Worm (Caenorhabditis elegans) whole organism, young adult: ENCODE measurements around the gene let-4.

Experiments used
- B0019.2 ChIP-seq: fragments of 200-800 bp; sonication (Bioruptor generic); conservative IDR thresholded peaks from 2 replicates; pipeline ENCODE4 v1.3.6; 2022; ENCODE audit warnings: missing genetic modification reagents, missing genetic modification characterization, missing compliant biosample characterization
- B0035.1 ChIP-seq: sonication (generic microtip); optimal IDR thresholded peaks from 2 replicates; lab custom pipeline; 2016; ENCODE audit warnings: missing genetic modification characterization, mild to moderate bottlenecking, missing compliant biosample characterization, missing genotype, missing genetic modification reagents
- B0261.1 ChIP-seq: sonication (generic microtip); optimal IDR thresholded peaks from 2 replicates; lab custom pipeline; 2016; ENCODE audit warnings: mild to moderate bottlenecking, missing genetic modification characterization, moderate library complexity, missing compliant biosample characterization
- F10E7.11 ChIP-seq: sonication (generic microtip); optimal IDR thresholded peaks from 2 replicates; lab custom pipeline; 2017; ENCODE audit warnings: mild to moderate bottlenecking, missing genetic modification characterization, moderate library complexity, missing compliant biosample characterization
- F22D6.2 ChIP-seq: sonication (generic microtip); optimal IDR thresholded peaks from 2 replicates; lab custom pipeline; 2016; ENCODE audit warnings: mild to moderate bottlenecking, missing genetic modification characterization, missing compliant biosample characterization
- F33H1.4 ChIP-seq: fragments of 200-800 bp; sonication (Bioruptor generic); IDR thresholded peaks from 2 replicates; pipeline ENCODE4 v1.3.6; 2022; ENCODE audit warnings: missing genetic modification reagents, missing genetic modification characterization, missing compliant biosample characterization
- F37B4.10 ChIP-seq: fragments of 200-800 bp; sonication (Bioruptor generic); IDR thresholded peaks from 2 replicates; pipeline ENCODE4 v1.3.6; 2022; ENCODE audit warnings: missing genetic modification characterization, missing compliant biosample characterization
- F57A8.1 ChIP-seq: fragments of 200-800 bp; sonication (Bioruptor generic); optimal IDR thresholded peaks from 2 replicates; lab custom pipeline; 2018; ENCODE audit warnings: mild to moderate bottlenecking, missing genetic modification characterization, moderate library complexity, missing compliant biosample characterization
- K11D2.4 ChIP-seq: fragments of 200-800 bp; sonication (Bioruptor generic); IDR thresholded peaks from 2 replicates; pipeline ENCODE4 v1.3.6; 2022; ENCODE audit warnings: missing genetic modification reagents, missing genetic modification characterization, missing compliant biosample characterization
- T07F8.4 ChIP-seq: sonication (generic microtip); optimal IDR thresholded peaks from 2 replicates; lab custom pipeline; 2016; ENCODE audit warnings: mild to moderate bottlenecking, missing genetic modification characterization, moderate library complexity, missing compliant biosample characterization
- Y53G8AR.9 ChIP-seq: fragments of 200-800 bp; sonication (Bioruptor generic); conservative IDR thresholded peaks from 2 replicates; pipeline ENCODE4 v1.3.6; 2022; ENCODE audit warnings: missing genetic modification reagents, missing genetic modification characterization, missing compliant biosample characterization
- Y79H2A.3 ChIP-seq: fragments of 200-800 bp; sonication (Bioruptor generic); conservative IDR thresholded peaks from 2 replicates; pipeline ENCODE4 v1.3.6; 2022; ENCODE audit warnings: missing genetic modification reagents, missing genetic modification characterization, missing compliant biosample characterization
- ZK185.1 ChIP-seq: sonication (generic microtip); optimal IDR thresholded peaks from 2 replicates; lab custom pipeline; 2016; ENCODE audit warnings: mild to moderate bottlenecking, missing genetic modification characterization, missing compliant biosample characterization; ENCODE audit not compliant: poor library complexity, severe bottlenecking
- akir-1 ChIP-seq: fragments of 200-800 bp; sonication (Bioruptor generic); optimal IDR thresholded peaks from 2 replicates; lab custom pipeline; 2018; ENCODE audit warnings: mild to moderate bottlenecking, missing genetic modification characterization, moderate library complexity, missing compliant biosample characterization
- aptf-3 ChIP-seq: fragments of 200-800 bp; sonication (Bioruptor generic); IDR thresholded peaks from 2 replicates; pipeline ENCODE4 v1.3.6; 2022; ENCODE audit warnings: missing genetic modification characterization, missing compliant biosample characterization
- athp-1 ChIP-seq: sonication (generic microtip); optimal IDR thresholded peaks from 2 replicates; lab custom pipeline; 2017; ENCODE audit warnings: mild to moderate bottlenecking, missing genetic modification characterization, missing compliant biosample characterization
- ccch-3 ChIP-seq: fragments of 200-800 bp; sonication (Bioruptor generic); optimal IDR thresholded peaks from 2 replicates; lab custom pipeline; 2018; ENCODE audit warnings: mild to moderate bottlenecking, missing genetic modification characterization, missing compliant biosample characterization
- ceh-100 ChIP-seq: fragments of 200-800 bp; sonication (Bioruptor generic); IDR thresholded peaks from 2 replicates; pipeline ENCODE4 v1.3.6; 2022; ENCODE audit warnings: missing genetic modification reagents, missing genetic modification characterization, missing compliant biosample characterization
- ceh-40 ChIP-seq: fragments of 200-800 bp; sonication (Bioruptor generic); IDR thresholded peaks from 2 replicates; pipeline ENCODE4 v1.3.6; 2022; ENCODE audit warnings: missing genetic modification characterization, missing compliant biosample characterization
- ceh-91 ChIP-seq: fragments of 200-800 bp; sonication (Bioruptor generic); IDR thresholded peaks from 2 replicates; pipeline ENCODE4 v1.3.6; 2022; ENCODE audit warnings: missing genetic modification reagents, missing genetic modification characterization, missing compliant biosample characterization
- chd-7 ChIP-seq: sonication (generic microtip); optimal IDR thresholded peaks from 2 replicates; lab custom pipeline; 2016; ENCODE audit warnings: mild to moderate bottlenecking, missing genetic modification characterization, moderate library complexity, missing compliant biosample characterization
- die-1 ChIP-seq: sonication (generic microtip); optimal IDR thresholded peaks from 2 replicates; lab custom pipeline; 2016; ENCODE audit warnings: missing genotype, mild to moderate bottlenecking, missing genetic modification characterization, missing compliant biosample characterization
- dox-1 ChIP-seq: fragments of 200-800 bp; sonication (Bioruptor generic); IDR thresholded peaks from 2 replicates; pipeline ENCODE4 v1.3.6; 2022; ENCODE audit warnings: missing genetic modification reagents, missing genetic modification characterization, missing compliant biosample characterization
- dpl-1 ChIP-seq: fragments of 150-350 bp; optimal IDR thresholded peaks from 2 replicates; lab custom pipeline; 2014; ENCODE audit warnings: missing biosample characterization, missing genetic modification reagents, missing genetic modification characterization
- efl-1 ChIP-seq: fragments of 150-350 bp; optimal IDR thresholded peaks from 2 replicates; lab custom pipeline; 2014; ENCODE audit warnings: missing biosample characterization, missing genetic modification reagents, missing genetic modification characterization
- egl-44 ChIP-seq: fragments of 200-800 bp; sonication (Bioruptor generic); IDR thresholded peaks from 2 replicates; pipeline ENCODE4 v1.3.6; 2022; ENCODE audit warnings: missing genetic modification reagents, missing genetic modification characterization, missing compliant biosample characterization
- ets-4 ChIP-seq: fragments of 200-800 bp; sonication (Bioruptor generic); optimal IDR thresholded peaks from 2 replicates; lab custom pipeline; 2018; ENCODE audit warnings: mild to moderate bottlenecking, missing genetic modification characterization, missing compliant biosample characterization
- hlh-12 ChIP-seq: sonication (generic microtip); optimal IDR thresholded peaks from 2 replicates; lab custom pipeline; 2016; ENCODE audit warnings: missing genetic modification characterization, missing compliant biosample characterization
- hrde-1 ChIP-seq: sonication (generic microtip); optimal IDR thresholded peaks from 2 replicates; lab custom pipeline; 2016; ENCODE audit warnings: missing genetic modification characterization, mild to moderate bottlenecking, missing compliant biosample characterization, moderate library complexity, missing genotype, missing genetic modification reagents, borderline replicate concordance
- let-526 ChIP-seq: fragments of 200-800 bp; sonication (Bioruptor generic); IDR thresholded peaks from 2 replicates; pipeline ENCODE4 v1.3.6; 2022; ENCODE audit warnings: missing genetic modification reagents, missing genetic modification characterization, missing compliant biosample characterization
- let-607 ChIP-seq, 2 experiments: fragments of 200-800 bp in 1 of 2; sonication (Bioruptor generic) in 1 of 2; sonication (generic microtip) in 1 of 2; optimal IDR thresholded peaks; 2 replicates each; lab custom pipeline; 2016 to 2018; ENCODE audit warnings: mild to moderate bottlenecking in 2 of 2, missing compliant biosample characterization in 2 of 2, missing genetic modification characterization in 2 of 2, moderate library complexity in 2 of 2, missing genotype in 1 of 2
- lin-26 ChIP-seq: fragments of 200-800 bp; sonication (Bioruptor generic); IDR thresholded peaks from 2 replicates; pipeline ENCODE4 v1.3.6; 2022; ENCODE audit warnings: missing genetic modification reagents, missing genetic modification characterization, missing compliant biosample characterization
- lsl-1 ChIP-seq: fragments of 200-800 bp; sonication (Bioruptor generic); optimal IDR thresholded peaks from 2 replicates; lab custom pipeline; 2018; ENCODE audit warnings: mild to moderate bottlenecking, missing genetic modification characterization, moderate library complexity, missing compliant biosample characterization
- madf-10 ChIP-seq: sonication (generic microtip); optimal IDR thresholded peaks from 2 replicates; lab custom pipeline; 2016; ENCODE audit warnings: mild to moderate bottlenecking, missing genetic modification characterization, missing compliant biosample characterization
- madf-6 ChIP-seq: fragments of 200-800 bp; sonication (Bioruptor generic); IDR thresholded peaks from 2 replicates; pipeline ENCODE4 v1.3.6; 2022; ENCODE audit warnings: missing genetic modification reagents, missing genetic modification characterization, missing compliant biosample characterization
- mcd-1 ChIP-seq: fragments of 200-800 bp; sonication (Bioruptor generic); IDR thresholded peaks from 2 replicates; pipeline ENCODE4 v1.3.6; 2022; ENCODE audit warnings: missing genetic modification reagents, missing genetic modification characterization, missing compliant biosample characterization
- mes-4 ChIP-seq: sonication (generic microtip); optimal IDR thresholded peaks from 2 replicates; lab custom pipeline; 2016; ENCODE audit warnings: missing genotype, missing genetic modification characterization, missing compliant biosample characterization
- nfya-2 ChIP-seq: fragments of 200-800 bp; sonication (Bioruptor generic); IDR thresholded peaks from 2 replicates; pipeline ENCODE4 v1.3.6; 2022; ENCODE audit warnings: missing genetic modification reagents, missing genetic modification characterization, missing compliant biosample characterization
- nfyb-1 ChIP-seq: fragments of 200-800 bp; sonication (Bioruptor generic); IDR thresholded peaks from 2 replicates; pipeline ENCODE4 v1.3.6; 2022; ENCODE audit warnings: missing genetic modification reagents, missing genetic modification characterization, missing compliant biosample characterization
- pha-4 ChIP-seq: fragments of 150-350 bp; sonication (generic microtip); optimal IDR thresholded peaks from 2 replicates; lab custom pipeline; 2014; ENCODE audit warnings: missing biosample characterization, missing genetic modification reagents, missing genetic modification characterization
- repo-1 ChIP-seq: sonication (generic microtip); optimal IDR thresholded peaks from 2 replicates; lab custom pipeline; 2017; ENCODE audit warnings: mild to moderate bottlenecking, missing genetic modification characterization, missing compliant biosample characterization
- rpc-1 ChIP-seq, 2 experiments: fragments of 150-350 bp in 1 of 2; sonication (generic microtip) in 1 of 2; optimal IDR thresholded peaks; 2 replicates each; lab custom pipeline; 2014 to 2018; ENCODE audit warnings: missing biosample characterization in 1 of 2, missing genetic modification characterization in 1 of 2, missing genetic modification reagents in 1 of 2, missing genotype in 1 of 2
- sdz-38 ChIP-seq: sonication (generic microtip); optimal IDR thresholded peaks from 2 replicates; lab custom pipeline; 2016; ENCODE audit warnings: missing genotype, missing genetic modification characterization, missing compliant biosample characterization
- sea-2 ChIP-seq: fragments of 200-800 bp; sonication (Bioruptor generic); IDR thresholded peaks from 2 replicates; pipeline ENCODE4 v1.3.6; 2022; ENCODE audit warnings: missing genetic modification characterization, missing compliant biosample characterization
- snpc-1.3 ChIP-seq: sonication (generic microtip); optimal IDR thresholded peaks from 2 replicates; lab custom pipeline; 2017; ENCODE audit warnings: missing genetic modification characterization, mild to moderate bottlenecking, missing compliant biosample characterization, antibody characterized with exemption, moderate library complexity, missing genotype, missing genetic modification reagents; ENCODE audit not compliant: insufficient read depth
- snpc-3.4 ChIP-seq: sonication (generic microtip); optimal IDR thresholded peaks from 2 replicates; lab custom pipeline; 2017; ENCODE audit warnings: missing genetic modification characterization, mild to moderate bottlenecking, missing compliant biosample characterization, antibody characterized with exemption, moderate library complexity, missing genotype, missing genetic modification reagents
- tlf-1 ChIP-seq: fragments of 200-800 bp; sonication (Bioruptor generic); optimal IDR thresholded peaks from 2 replicates; lab custom pipeline; 2018; ENCODE audit warnings: mild to moderate bottlenecking, missing genetic modification characterization, missing compliant biosample characterization
- unc-130 ChIP-seq: sonication (generic microtip); optimal IDR thresholded peaks from 2 replicates; lab custom pipeline; 2016; ENCODE audit warnings: missing genetic modification reagents, missing genetic modification characterization, missing compliant biosample characterization
- ztf-25 ChIP-seq: fragments of 200-800 bp; sonication (Bioruptor generic); IDR thresholded peaks from 2 replicates; pipeline ENCODE4 v1.3.6; 2022; ENCODE audit warnings: missing genetic modification reagents, missing genetic modification characterization, missing compliant biosample characterization

The let-4 gene

DNA sequence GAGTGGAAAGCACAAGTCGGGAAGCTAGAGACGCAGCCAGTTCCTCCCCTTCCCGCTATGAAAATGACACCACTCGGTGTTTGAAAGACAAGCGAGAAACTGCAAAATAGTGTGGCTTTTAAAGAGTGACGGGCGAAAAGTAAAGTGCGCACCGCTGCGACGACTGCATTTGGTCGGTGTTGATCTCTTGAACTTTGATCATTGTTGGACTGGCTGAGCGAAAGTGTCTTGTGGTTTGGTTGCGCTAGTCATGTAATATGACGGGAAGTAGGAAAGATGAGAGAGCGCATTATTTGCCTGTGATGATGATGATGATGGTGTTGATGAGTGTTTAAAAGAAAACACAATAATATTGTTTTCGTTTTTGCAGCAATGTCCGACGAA is 17.4 kb upstream of the let-4 start (continued):
- TF ChIP-seq Y53G8AR.9 (GFP tag; lab: Robert Waterston, UW) (no peak), snpc-1.3 (no peak), nfyb-1 (peak; percentile 75), tlf-1 (GFP tag; lab: Kevin White, UChicago) (peak; percentile 66), madf-10 (peak; percentile 84), snpc-3.4 (tag; lab: Kevin White, UChicago) (no peak), nfya-2 (no peak), mes-4 (tag; lab: Kevin White, UChicago) (no peak), hlh-12 (tag; lab: Kevin White, UChicago) (no peak), B0261.1 (no peak), die-1 (tag; lab: Kevin White, UChicago) (peak; percentile 68), lin-26 (peak; percentile 46; the same call in 1 of the 2 replicates), F22D6.2 (tag; lab: Kevin White, UChicago) (peak; percentile 32), K11D2.4 (GFP tag; lab: Robert Waterston, UW) (peak; percentile 78), ceh-100 (no peak), akir-1 (no peak), sea-2 (GFP tag; lab: Robert Waterston, UW) (no peak), athp-1 (tag; lab: Kevin White, UChicago) (no peak), ceh-91 (GFP tag; lab: Robert Waterston, UW) (no peak), lsl-1 (no peak), efl-1 (GFP tag; lab: Kevin White, UChicago) (no peak), rpc-1 (optimal IDR thresholded peaks at IDR 0.05; lab: Kevin White, UChicago) (no peak), rpc-1 (tag; optimal IDR thresholded peaks at IDR 0.05; lab: Kevin White, UChicago) (no peak), let-526 (GFP tag; lab: Robert Waterston, UW) (peak; percentile 27; the same call in 1 of the 2 replicates), aptf-3 (GFP tag; lab: Robert Waterston, UW) (no peak), egl-44 (no peak), madf-6 (GFP tag; lab: Robert Waterston, UW) (no peak), chd-7 (tag; lab: Kevin White, UChicago) (peak; percentile 76), dox-1 (peak; percentile 58), B0035.1 (no peak), mcd-1 (GFP tag; lab: Robert Waterston, UW) (peak; percentile 52), F33H1.4 (no peak), repo-1 (tag; lab: Kevin White, UChicago) (peak; percentile 53), F10E7.11 (tag; lab: Kevin White, UChicago) (no peak), Y79H2A.3 (GFP tag; lab: Robert Waterston, UW) (no peak), hrde-1 (tag; lab: Kevin White, UChicago) (no peak), ztf-25 (GFP tag; lab: Robert Waterston, UW) (no peak), sdz-38 (tag; lab: Kevin White, UChicago) (no peak), unc-130 (GFP tag; lab: Kevin White, UChicago) (no peak), dpl-1 (no peak), pha-4 (tag; lab: Kevin White, UChicago) (peak; percentile 83), T07F8.4 (tag; lab: Kevin White, UChicago) (no peak), B0019.2 (no peak), ccch-3 (GFP tag; lab: Kevin White, UChicago) (no peak), F57A8.1 (GFP tag; lab: Kevin White, UChicago) (no peak), ZK185.1 (tag; lab: Kevin White, UChicago) (peak; percentile 49), F37B4.10 (GFP tag; lab: Robert Waterston, UW) (no peak), ceh-40 (GFP tag; lab: Robert Waterston, UW) (no peak), let-607 (tag; optimal IDR thresholded peaks at IDR 0.05; lab: Kevin White, UChicago) (peak; percentile 9 to 37), ets-4 (GFP tag; lab: Kevin White, UChicago) (peak; percentile 61)
